Fruit fly (Drosophila melanogaster) whole organism, embryonic: ENCODE results near the gene CG33181.

ENCODE experiments used
- Abd-B ChIP-seq: fragments of 200-800 bp; sonication (Bioruptor generic); optimal IDR thresholded peaks from 2 replicates; lab custom pipeline; 2018; ENCODE audit warnings: missing biosample characterization, mild to moderate bottlenecking, missing genetic modification characterization, moderate library complexity
- Adf1 ChIP-seq: fragments of 200-800 bp; sonication (Bioruptor generic); IDR thresholded peaks from 2 replicates; pipeline ENCODE4 v1.3.6; 2022; ENCODE audit warnings: missing biosample characterization, missing genetic modification characterization
- Asciz ChIP-seq: fragments of 200-800 bp; sonication (Bioruptor generic); optimal IDR thresholded peaks from 2 replicates; lab custom pipeline; 2017; ENCODE audit warnings: missing biosample characterization, mild to moderate bottlenecking, missing genetic modification characterization, missing genetic modification reagents
- Bdp1 ChIP-seq: fragments of 200-800 bp; sonication (Bioruptor generic); optimal IDR thresholded peaks from 3 replicates; lab custom pipeline; 2016; ENCODE audit warnings: missing biosample characterization, missing genetic modification characterization
- BtbVII ChIP-seq: fragments of 200-800 bp; sonication (Bioruptor generic); optimal IDR thresholded peaks from 3 replicates; lab custom pipeline; 2017; ENCODE audit warnings: missing biosample characterization, mild to moderate bottlenecking, missing genetic modification characterization
- CG10654 ChIP-seq: fragments of 200-800 bp; sonication (Bioruptor generic); optimal IDR thresholded peaks from 2 replicates; lab custom pipeline; 2016; ENCODE audit warnings: missing biosample characterization, missing genetic modification characterization
- CG11723 ChIP-seq: fragments of 200-800 bp; sonication (Bioruptor generic); optimal IDR thresholded peaks from 2 replicates; lab custom pipeline; 2017; ENCODE audit warnings: missing biosample characterization, mild to moderate bottlenecking, missing genetic modification characterization
- CG12104 ChIP-seq: fragments of 200-800 bp; sonication (Bioruptor generic); optimal IDR thresholded peaks from 3 replicates; lab custom pipeline; 2016; ENCODE audit warnings: missing biosample characterization, missing genetic modification characterization
- CG12219 ChIP-seq: fragments of 200-800 bp; sonication (Bioruptor generic); optimal IDR thresholded peaks from 3 replicates; lab custom pipeline; 2018; ENCODE audit warnings: missing biosample characterization, mild to moderate bottlenecking, missing genetic modification characterization
- CG12942 ChIP-seq: fragments of 200-800 bp; sonication (Bioruptor generic); optimal IDR thresholded peaks from 3 replicates; lab custom pipeline; 2016; ENCODE audit warnings: missing biosample characterization, missing genetic modification characterization
- CG14050 ChIP-seq: fragments of 200-800 bp; sonication (Bioruptor generic); IDR thresholded peaks from 3 replicates; pipeline ENCODE4 v1.3.6; 2022; ENCODE audit warnings: missing biosample characterization, missing genetic modification characterization
- CG16863 ChIP-seq: fragments of 200-800 bp; sonication (Bioruptor generic); optimal IDR thresholded peaks from 3 replicates; lab custom pipeline; 2016; ENCODE audit warnings: missing biosample characterization, missing genetic modification characterization
- CG2199 ChIP-seq: fragments of 200-800 bp; sonication (Bioruptor generic); IDR thresholded peaks from 3 replicates; pipeline ENCODE4 v1.3.6; 2022; ENCODE audit warnings: missing biosample characterization, missing genetic modification characterization
- CG3838 ChIP-seq: fragments of 200-800 bp; sonication (Bioruptor generic); optimal IDR thresholded peaks from 3 replicates; lab custom pipeline; 2016; ENCODE audit warnings: missing biosample characterization, missing genetic modification characterization
- CG4328 ChIP-seq: fragments of 200-800 bp; sonication (Bioruptor generic); optimal IDR thresholded peaks from 3 replicates; lab custom pipeline; 2017; ENCODE audit warnings: missing biosample characterization, missing genetic modification reagents, missing genetic modification characterization
- CG4360 ChIP-seq: fragments of 200-800 bp; sonication (Bioruptor generic); IDR thresholded peaks from 2 replicates; pipeline ENCODE4 v1.3.6; 2022; ENCODE audit warnings: missing biosample characterization, missing genetic modification characterization
- CG43689 ChIP-seq: fragments of 200-800 bp; sonication (Bioruptor generic); IDR thresholded peaks from 2 replicates; pipeline ENCODE4 v1.3.6; 2022; ENCODE audit warnings: missing biosample characterization, missing genetic modification characterization
- CG6765 ChIP-seq: fragments of 200-800 bp; sonication (Bioruptor generic); optimal IDR thresholded peaks from 3 replicates; lab custom pipeline; 2017; ENCODE audit warnings: missing biosample characterization, mild to moderate bottlenecking, missing genetic modification characterization
- CG7357 ChIP-seq: fragments of 200-800 bp; sonication (Bioruptor generic); IDR thresholded peaks from 3 replicates; pipeline ENCODE4 v1.3.6; 2022; ENCODE audit warnings: missing biosample characterization, missing genetic modification characterization
- CG9727 ChIP-seq: fragments of 200-800 bp; sonication (Bioruptor generic); optimal IDR thresholded peaks from 3 replicates; lab custom pipeline; 2017; ENCODE audit warnings: missing biosample characterization, mild to moderate bottlenecking, missing genetic modification characterization
- CTCF ChIP-seq: fragments of 200-800 bp; sonication (Bioruptor generic); optimal IDR thresholded peaks from 2 replicates; lab custom pipeline; 2017; ENCODE audit warnings: missing biosample characterization, mild to moderate bottlenecking, missing genetic modification characterization, moderate library complexity
- Dbx ChIP-seq: fragments of 200-800 bp; sonication (Bioruptor generic); IDR thresholded peaks from 3 replicates; pipeline ENCODE4 v1.3.6; 2022; ENCODE audit warnings: missing biosample characterization, missing genetic modification characterization
- Dfd ChIP-seq, 2 experiments: fragments of >200 bp; optimal IDR thresholded peaks; 2 replicates each; lab custom pipeline; 2017; ENCODE audit warnings: missing biosample characterization in 2 of 2, missing genetic modification characterization in 2 of 2
- Dref ChIP-seq: fragments of 200-800 bp; sonication (Bioruptor generic); IDR thresholded peaks from 2 replicates; pipeline ENCODE4 v1.3.6; 2022; ENCODE audit warnings: missing biosample characterization, missing genetic modification characterization
- HmgD ChIP-seq: fragments of 200-800 bp; sonication (Bioruptor generic); optimal IDR thresholded peaks from 3 replicates; lab custom pipeline; 2016; ENCODE audit warnings: missing biosample characterization, missing genetic modification characterization
- Hmx ChIP-seq: fragments of 200-800 bp; sonication (Bioruptor generic); optimal IDR thresholded peaks from 2 replicates; lab custom pipeline; 2016; ENCODE audit warnings: missing biosample characterization, missing genetic modification characterization
- MTF-1 ChIP-seq: fragments of 200-800 bp; sonication (Bioruptor generic); optimal IDR thresholded peaks from 2 replicates; lab custom pipeline; 2018; ENCODE audit warnings: missing biosample characterization, mild to moderate bottlenecking, missing genetic modification characterization, borderline replicate concordance
- Mrtf ChIP-seq: fragments of 200-800 bp; sonication (Bioruptor generic); IDR thresholded peaks from 3 replicates; pipeline ENCODE4 v1.3.6; 2022; ENCODE audit warnings: missing biosample characterization, missing genetic modification characterization
- NfI ChIP-seq: fragments of 200-800 bp; sonication (Bioruptor generic); optimal IDR thresholded peaks from 3 replicates; lab custom pipeline; 2018; ENCODE audit warnings: missing biosample characterization, mild to moderate bottlenecking, missing genetic modification characterization, moderate library complexity
- Side ChIP-seq: fragments of 200-800 bp; sonication (Bioruptor generic); optimal IDR thresholded peaks from 2 replicates; lab custom pipeline; 2016; ENCODE audit warnings: missing biosample characterization, missing genetic modification characterization
- Sox102F ChIP-seq: fragments of 200-800 bp; sonication (Bioruptor generic); optimal IDR thresholded peaks from 2 replicates; lab custom pipeline; 2018; ENCODE audit warnings: missing biosample characterization, mild to moderate bottlenecking, missing genetic modification characterization, moderate library complexity
- Sry-δ ChIP-seq: fragments of 200-800 bp; sonication (Bioruptor generic); optimal IDR thresholded peaks from 2 replicates; lab custom pipeline; 2016; ENCODE audit warnings: missing biosample characterization, missing genetic modification characterization
- Xbp1 ChIP-seq: fragments of 200-800 bp; sonication (Bioruptor generic); optimal IDR thresholded peaks from 3 replicates; lab custom pipeline; 2016; ENCODE audit warnings: missing biosample characterization, mild to moderate bottlenecking, missing genetic modification characterization
- bsh ChIP-seq, 2 experiments: fragments of 200-800 bp; sonication (Bioruptor generic); optimal IDR thresholded peaks; 2 replicates each; lab custom pipeline; 2017 to 2018; ENCODE audit warnings: mild to moderate bottlenecking in 2 of 2, missing biosample characterization in 2 of 2, missing genetic modification characterization in 2 of 2, moderate library complexity in 1 of 2
- btn ChIP-seq: fragments of 200-800 bp; sonication (Bioruptor generic); optimal IDR thresholded peaks from 2 replicates; lab custom pipeline; 2016; ENCODE audit warnings: missing biosample characterization, missing genetic modification characterization
- cato ChIP-seq: fragments of 200-800 bp; sonication (Bioruptor generic); optimal IDR thresholded peaks from 2 replicates; lab custom pipeline; 2016; ENCODE audit warnings: missing biosample characterization, missing genetic modification characterization, borderline replicate concordance
- ftz-f1 ChIP-seq: fragments of 200-800 bp; sonication (Bioruptor generic); optimal IDR thresholded peaks from 2 replicates; lab custom pipeline; 2016; ENCODE audit warnings: missing biosample characterization, missing genetic modification characterization
- gfzf ChIP-seq: fragments of 200-800 bp; sonication (Bioruptor generic); optimal IDR thresholded peaks from 2 replicates; lab custom pipeline; 2016; ENCODE audit warnings: missing biosample characterization, mild to moderate bottlenecking, missing genetic modification characterization, moderate library complexity
- jing ChIP-seq: fragments of 200-800 bp; sonication (Bioruptor generic); optimal IDR thresholded peaks from 2 replicates; lab custom pipeline; 2018; ENCODE audit warnings: missing biosample characterization, mild to moderate bottlenecking, missing genetic modification characterization
- ken ChIP-seq: fragments of 200-800 bp; sonication (Bioruptor generic); IDR thresholded peaks from 3 replicates; pipeline ENCODE4 v1.3.6; 2022; ENCODE audit warnings: missing biosample characterization, missing genetic modification characterization
- maf-S ChIP-seq: fragments of 200-800 bp; sonication (Bioruptor generic); optimal IDR thresholded peaks from 2 replicates; lab custom pipeline; 2016; ENCODE audit warnings: missing biosample characterization, missing genetic modification characterization
- mirr ChIP-seq: fragments of 200-800 bp; sonication (Bioruptor generic); optimal IDR thresholded peaks from 3 replicates; lab custom pipeline; 2018; ENCODE audit warnings: missing biosample characterization, mild to moderate bottlenecking, missing genetic modification characterization
- nau ChIP-seq: fragments of 200-800 bp; sonication (Bioruptor generic); optimal IDR thresholded peaks from 3 replicates; lab custom pipeline; 2017; ENCODE audit warnings: missing biosample characterization, mild to moderate bottlenecking, missing genetic modification characterization, missing genetic modification reagents
- pfk ChIP-seq: fragments of 200-800 bp; sonication (Bioruptor generic); optimal IDR thresholded peaks from 2 replicates; lab custom pipeline; 2018; ENCODE audit warnings: missing biosample characterization, mild to moderate bottlenecking, missing genetic modification characterization, moderate library complexity
- ranshi ChIP-seq: fragments of 200-800 bp; sonication (Bioruptor generic); IDR thresholded peaks from 2 replicates; pipeline ENCODE4 v1.3.6; 2022; ENCODE audit warnings: missing biosample characterization, missing genetic modification characterization
- ro ChIP-seq: fragments of 200-800 bp; sonication (Bioruptor generic); IDR thresholded peaks from 2 replicates; pipeline ENCODE4 v1.3.6; 2022; ENCODE audit warnings: missing biosample characterization, missing genetic modification characterization
- sens ChIP-seq: fragments of 200-800 bp; sonication (Bioruptor generic); peaks from one replicate; lab custom pipeline; 2016; ENCODE audit warnings: missing biosample characterization, missing genetic modification characterization
- shn ChIP-seq: fragments of 200-800 bp; sonication (Bioruptor generic); optimal IDR thresholded peaks from 3 replicates; lab custom pipeline; 2016; ENCODE audit warnings: missing biosample characterization, missing genetic modification characterization
- sim ChIP-seq: fragments of 200-800 bp; sonication (Bioruptor generic); IDR thresholded peaks from 2 replicates; pipeline ENCODE4 v1.3.6; 2022; ENCODE audit warnings: missing biosample characterization, missing genetic modification characterization
- slp2 ChIP-seq: fragments of 200-800 bp; sonication (Bioruptor generic); optimal IDR thresholded peaks from 2 replicates; lab custom pipeline; 2016; ENCODE audit warnings: missing biosample characterization, missing genetic modification characterization
- sr ChIP-seq: fragments of 200-800 bp; sonication (Bioruptor generic); IDR thresholded peaks from 3 replicates; pipeline ENCODE4 v1.3.6; 2022; ENCODE audit warnings: missing biosample characterization, missing genetic modification characterization
- ssp ChIP-seq: fragments of 200-800 bp; sonication (Bioruptor generic); IDR thresholded peaks from 2 replicates; pipeline ENCODE4 v1.3.6; 2022; ENCODE audit warnings: missing biosample characterization, missing genetic modification characterization
- zf30C ChIP-seq: fragments of 200-800 bp; sonication (Bioruptor generic); optimal IDR thresholded peaks from 3 replicates; lab custom pipeline; 2018; ENCODE audit warnings: missing biosample characterization, mild to moderate bottlenecking, missing genetic modification characterization

CG33181 gene

DNA sequence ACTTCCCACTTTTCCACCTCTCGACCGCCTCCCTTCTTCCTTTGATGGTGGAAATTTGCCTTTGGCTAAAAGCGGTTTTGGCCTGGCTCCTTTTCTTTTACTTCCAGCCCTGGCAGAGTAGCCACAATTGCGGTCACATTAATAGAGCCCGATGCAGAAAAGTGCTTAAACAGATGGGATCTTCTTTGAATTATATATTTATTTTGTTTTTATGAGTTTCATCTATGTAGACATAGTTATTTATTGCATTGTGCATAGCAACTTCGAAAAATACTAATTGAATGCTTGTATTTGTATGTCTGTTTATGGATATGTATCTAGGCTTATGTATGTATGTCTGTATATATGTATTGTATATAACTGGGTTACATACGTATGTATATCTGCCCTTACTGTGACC, 52.8 kb downstream of the CG33181 start (continued):
- no peak for TF ChIP-seq MTF-1 (GFP tag; lab: Kevin White, UChicago)
- TF ChIP-seq nau, result no peak
- no peak for TF ChIP-seq Hmx
- no peak for TF ChIP-seq CG4360 (GFP tag; lab: Robert Waterston, UW)
- peak; percentile 21 for TF ChIP-seq CG12219 (GFP tag; lab: Kevin White, UChicago)
- no peak for TF ChIP-seq btn (GFP tag; lab: Kevin White, UChicago)
- TF ChIP-seq sim (GFP tag; lab: Robert Waterston, UW), result no peak
- TF ChIP-seq gfzf (GFP tag; lab: Kevin White, UChicago), result no peak
- peak in 1 of 2 experiments; percentile 40 for TF ChIP-seq bsh (GFP tag; optimal IDR thresholded peaks at IDR 0.05; lab: Kevin White, UChicago)
- TF ChIP-seq CG4328, result no peak
- peak; percentile 56 for TF ChIP-seq NfI (GFP tag; lab: Kevin White, UChicago)
- TF ChIP-seq ssp (GFP tag; lab: Robert Waterston, UW), result no peak
- TF ChIP-seq CG2199 (GFP tag; lab: Robert Waterston, UW), result no peak
- peak; percentile 73 for TF ChIP-seq sens
- no peak for TF ChIP-seq CG43689
- TF ChIP-seq shn, result no peak
- TF ChIP-seq Sox102F (GFP tag; lab: Kevin White, UChicago), result peak; percentile 56
- no peak for TF ChIP-seq ro (GFP tag; lab: Robert Waterston, UW)
- TF ChIP-seq CG9727, result peak; percentile 30
- peak; percentile 34; the same call in 1 of the 3 replicates for TF ChIP-seq CG14050 (GFP tag; lab: Robert Waterston, UW)
- no peak for TF ChIP-seq ken (GFP tag; lab: Robert Waterston, UW)
- no peak for TF ChIP-seq CG16863 (GFP tag; lab: Kevin White, UChicago)
- no peak for TF ChIP-seq mirr (GFP tag; lab: Kevin White, UChicago)
- no peak for TF ChIP-seq Abd-B
- no peak for TF ChIP-seq Dref
- no peak for TF ChIP-seq CG10654 (GFP tag; lab: Kevin White, UChicago)
- no peak for TF ChIP-seq CG7357 (GFP tag; lab: Robert Waterston, UW)
- no peak for TF ChIP-seq Side
- 0 out of 3 replicates have a peak, but pooled peaks have one; percentile 24 for TF ChIP-seq Dbx
- TF ChIP-seq Asciz, result peak; percentile 48
- no peak for TF ChIP-seq CTCF (GFP tag; lab: Kevin White, UChicago)
- TF ChIP-seq maf-S (GFP tag; lab: Kevin White, UChicago), result no peak
- no peak for TF ChIP-seq zf30C (GFP tag; lab: Kevin White, UChicago)
- peak; percentile 65 for TF ChIP-seq BtbVII (GFP tag; lab: Kevin White, UChicago)
- TF ChIP-seq Xbp1 (GFP tag; lab: Kevin White, UChicago), result peak; percentile 36
- no peak for TF ChIP-seq jing
- no peak for TF ChIP-seq Sry-δ (GFP tag; lab: Kevin White, UChicago)
- TF ChIP-seq CG12104 (GFP tag; lab: Kevin White, UChicago), result no peak
- TF ChIP-seq ranshi (GFP tag; lab: Robert Waterston, UW), result no peak
- no peak for TF ChIP-seq CG6765
- no peak for TF ChIP-seq Dfd (GFP tag; optimal IDR thresholded peaks at IDR 0.05; lab: Kevin White, UChicago)
- TF ChIP-seq Mrtf (GFP tag; lab: Robert Waterston, UW), result peak; percentile 47; the same call in 1 of the 3 replicates
- no peak for TF ChIP-seq HmgD (GFP tag; lab: Kevin White, UChicago)
- TF ChIP-seq CG12942 (GFP tag; lab: Kevin White, UChicago), result no peak
- TF ChIP-seq CG3838 (GFP tag; lab: Kevin White, UChicago), result no peak
- TF ChIP-seq sr (GFP tag; lab: Robert Waterston, UW), result no peak
- TF ChIP-seq Bdp1, result no peak
- no peak for TF ChIP-seq ftz-f1 (GFP tag; lab: Kevin White, UChicago)
- TF ChIP-seq slp2 (GFP tag; lab: Kevin White, UChicago), result no peak
- no peak for TF ChIP-seq CG11723
- no peak for TF ChIP-seq cato
- TF ChIP-seq Adf1 (GFP tag; lab: Robert Waterston, UW), result peak; percentile 18; the same call in 1 of the 2 replicates
- no peak for TF ChIP-seq pfk
